Worm (Caenorhabditis elegans) whole organism, L4/young adult: Measurements from ENCODE around the gene F28A10.1.

ENCODE experiments used
- W03F9.2 ChIP-seq: fragments of 150-350 bp; optimal IDR thresholded peaks from 2 replicates; lab custom pipeline; 2014; ENCODE audit warnings: missing biosample characterization, missing genetic modification characterization
- dao-5 ChIP-seq: sonication (generic microtip); optimal IDR thresholded peaks from 2 replicates; lab custom pipeline; 2016; ENCODE audit warnings: missing genotype, missing genetic modification characterization, moderate library complexity, missing compliant biosample characterization
- him-1 ChIP-seq: sonication (generic microtip); optimal IDR thresholded peaks from 2 replicates; lab custom pipeline; 2016; ENCODE audit warnings: missing genotype, missing genetic modification reagents, missing genetic modification characterization, missing compliant biosample characterization

- no peak for TF ChIP-seq him-1 (tag; lab: Kevin White, UChicago)
- no peak for TF ChIP-seq dao-5 (tag; lab: Kevin White, UChicago)
- TF ChIP-seq W03F9.2 (tag; lab: Kevin White, UChicago) = no peak
These were observed 22.6 kb upstream of the F28A10.1 start, which contains the start of gene F46F5.13 for ce11 chrII:803009-803408.
